Fruit fly (Drosophila melanogaster) whole organism, adult: Measurements from ENCODE around the gene Irbp.

Experiments used
- CG14711 ChIP-seq: fragments of 200-800 bp; sonication (Bioruptor generic); optimal IDR thresholded peaks from 2 replicates; lab custom pipeline; 2018; ENCODE audit warnings: missing biosample characterization, mild to moderate bottlenecking, missing genetic modification characterization, moderate library complexity
- CG33017 ChIP-seq: fragments of 200-800 bp; sonication (Bioruptor generic); optimal IDR thresholded peaks from 2 replicates; lab custom pipeline; 2018; ENCODE audit warnings: missing biosample characterization, mild to moderate bottlenecking, missing genetic modification characterization, moderate library complexity
- bab1 ChIP-seq: fragments of 200-800 bp; sonication (Bioruptor generic); optimal IDR thresholded peaks from 3 replicates; lab custom pipeline; 2019; ENCODE audit warnings: missing biosample characterization, mild to moderate bottlenecking, missing genetic modification characterization, moderate library complexity
- cnc ChIP-seq, 2 experiments: fragments of >200 bp; optimal IDR thresholded peaks; 2 replicates each; lab custom pipeline; 2017

- TF ChIP-seq bab1 (peak; percentile 95), CG14711 (tag; lab: Kevin White, UChicago) (peak; percentile 93), CG33017 (tag; lab: Kevin White, UChicago) (peak; percentile 91), cnc (optimal IDR thresholded peaks at IDR 0.05; lab: Kevin White, UChicago) (no peak)
Observed at dm6 chr3R:11409667-11410137, at the start of gene Irbp, which contains the start of gene mgr.
